Worm (Caenorhabditis elegans) whole organism, L4 larva: ENCODE results near the gene F28F5.4.

Experiments
- lir-3 ChIP-seq: sonication (generic microtip); optimal IDR thresholded peaks from 2 replicates; lab custom pipeline; 2016; ENCODE audit warnings: mild to moderate bottlenecking, missing genetic modification characterization, missing compliant biosample characterization
- mep-1 ChIP-seq: fragments of 150-350 bp; sonication (generic microtip); optimal IDR thresholded peaks from 3 replicates; lab custom pipeline; 2014; ENCODE audit warnings: missing biosample characterization, missing genetic modification characterization
- nhr-77 ChIP-seq: fragments of 150-350 bp; optimal IDR thresholded peaks from 2 replicates; lab custom pipeline; 2014; ENCODE audit warnings: missing biosample characterization, missing genetic modification characterization
- saeg-2 ChIP-seq: fragments of 200-800 bp; sonication (Bioruptor generic); IDR thresholded peaks from 2 replicates; pipeline ENCODE4 v1.3.6; 2022; ENCODE audit warnings: missing genetic modification reagents, missing genetic modification characterization, missing compliant biosample characterization

DNA sequence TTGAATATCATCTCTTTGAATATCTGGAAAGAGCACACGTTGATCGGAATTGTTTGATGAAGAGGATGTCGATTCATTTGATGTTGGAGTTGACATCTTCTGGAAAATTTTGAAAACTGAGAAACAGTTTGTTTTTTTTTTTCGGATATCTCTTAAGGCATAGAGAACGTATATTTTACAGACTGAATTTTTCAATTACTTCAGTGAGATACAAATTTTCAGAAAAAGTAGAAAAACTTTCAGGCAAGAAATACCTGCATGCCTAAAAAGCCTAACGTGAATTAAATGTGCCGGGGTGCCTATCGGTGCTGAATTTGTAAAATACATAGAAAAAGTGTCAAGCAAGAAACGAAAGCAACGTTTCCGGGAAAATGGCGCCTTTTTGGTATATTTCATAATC, 39.9 kb upstream of the F28F5.4 start, which contains the start of gene zak-1:
- no peak for TF ChIP-seq lir-3 (tag; lab: Kevin White, UChicago)
- no peak for TF ChIP-seq mep-1 (tag; lab: Kevin White, UChicago)
- no peak for TF ChIP-seq saeg-2
- no peak for TF ChIP-seq nhr-77 (tag; lab: Kevin White, UChicago)
